Fruit fly (Drosophila melanogaster) whole organism, wandering third instar larva: ENCODE measurements around the gene CG5515.
A peak's percentile ranks its signal among the peaks of the same experiment; 100 is the strongest.

Source experiments
- Abd-B ChIP-seq: fragments of >200 bp; optimal IDR thresholded peaks from 2 replicates; lab custom pipeline; 2017; ENCODE audit warnings: missing biosample characterization, missing genetic modification characterization
- CG32264 ChIP-seq: fragments of 200-800 bp; sonication (Bioruptor generic); optimal IDR thresholded peaks from 2 replicates; lab custom pipeline; 2016; ENCODE audit warnings: missing biosample characterization, missing genetic modification characterization
- CG9705 ChIP-seq: fragments of 200-800 bp; sonication (Bioruptor generic); optimal IDR thresholded peaks from 2 replicates; lab custom pipeline; 2018; ENCODE audit warnings: missing biosample characterization, mild to moderate bottlenecking, missing genetic modification characterization
- CrebA ChIP-seq: fragments of 200-800 bp; sonication (Bioruptor generic); optimal IDR thresholded peaks from 2 replicates; lab custom pipeline; 2016; ENCODE audit warnings: missing biosample characterization, mild to moderate bottlenecking, missing genetic modification characterization, borderline replicate concordance
- Dfd ChIP-seq: fragments of >200 bp; optimal IDR thresholded peaks from 2 replicates; lab custom pipeline; 2017; ENCODE audit warnings: missing biosample characterization, missing genetic modification characterization
- Dif ChIP-seq: fragments of 200-275, 200-300 bp; sonication (Bioruptor generic); optimal IDR thresholded peaks from 2 replicates; lab custom pipeline; 2018; ENCODE audit warnings: missing biosample characterization, missing genetic modification characterization; ENCODE audit not compliant: partially characterized antibody
- GATAd ChIP-seq: sonication (Bioruptor generic); optimal IDR thresholded peaks from 2 replicates; lab custom pipeline; 2016; ENCODE audit warnings: missing biosample characterization, missing genetic modification characterization
- HLH106 ChIP-seq: fragments of 200-800 bp; optimal IDR thresholded peaks from 3 replicates; lab custom pipeline; 2019; ENCODE audit warnings: missing biosample characterization, mild to moderate bottlenecking, missing genetic modification characterization, moderate library complexity
- Hnf4 ChIP-seq: fragments of 200-800 bp; sonication (Bioruptor generic); optimal IDR thresholded peaks from 2 replicates; lab custom pipeline; 2016; ENCODE audit warnings: missing biosample characterization, mild to moderate bottlenecking, missing genetic modification characterization
- Hr78 ChIP-seq: fragments of >200 bp; optimal IDR thresholded peaks from 2 replicates; lab custom pipeline; 2017; ENCODE audit warnings: missing biosample characterization, missing genetic modification characterization
- Hr83 ChIP-seq: fragments of 200-300 bp; sonication (Bioruptor generic); optimal IDR thresholded peaks from 2 replicates; lab custom pipeline; 2016; ENCODE audit warnings: missing biosample characterization, mild to moderate bottlenecking, missing genetic modification characterization, moderate library complexity; ENCODE audit not compliant: poor library complexity, severe bottlenecking
- Jra ChIP-seq: sonication (Bioruptor generic); optimal IDR thresholded peaks from 2 replicates; lab custom pipeline; 2016; ENCODE audit warnings: missing biosample characterization, missing genetic modification characterization
- Mio ChIP-seq: sonication (Bioruptor generic); optimal IDR thresholded peaks from 2 replicates; lab custom pipeline; 2016; ENCODE audit warnings: missing biosample characterization, missing genetic modification characterization
- Myc ChIP-seq: fragments of >200 bp; optimal IDR thresholded peaks from 2 replicates; lab custom pipeline; 2017
- N ChIP-seq: fragments of >200 bp; optimal IDR thresholded peaks from 2 replicates; lab custom pipeline; 2018; ENCODE audit warnings: missing biosample characterization, missing external identifiers, missing genetic modification characterization
- OdsH ChIP-seq: fragments of 200-800 bp; sonication (Bioruptor generic); optimal IDR thresholded peaks from 2 replicates; lab custom pipeline; 2016; ENCODE audit warnings: missing biosample characterization, mild to moderate bottlenecking, missing genetic modification characterization
- Rel ChIP-seq, 2 experiments: fragments of 200-800 bp; sonication (Bioruptor generic) in 1 of 2; optimal IDR thresholded peaks; 2 replicates in 1 of 2; 3 replicates in 1 of 2; lab custom pipeline; 2016 to 2019; ENCODE audit warnings: mild to moderate bottlenecking in 2 of 2, missing biosample characterization in 2 of 2, missing genetic modification characterization in 2 of 2, moderate library complexity in 1 of 2
- Sp1 ChIP-seq: fragments of 200-800 bp; sonication (Bioruptor generic); optimal IDR thresholded peaks from 3 replicates; lab custom pipeline; 2019; ENCODE audit warnings: missing biosample characterization, mild to moderate bottlenecking, missing genetic modification characterization, moderate library complexity
- Vsx2 ChIP-seq: fragments of 200-300, 225-300 bp; sonication (Bioruptor generic); optimal IDR thresholded peaks from 2 replicates; lab custom pipeline; 2018; ENCODE audit warnings: missing biosample characterization, missing genetic modification characterization; ENCODE audit not compliant: partially characterized antibody
- br ChIP-seq: fragments of 200-800 bp; sonication (Bioruptor generic); optimal IDR thresholded peaks from 2 replicates; lab custom pipeline; 2016; ENCODE audit warnings: missing biosample characterization, missing genetic modification characterization
- brk ChIP-seq: fragments of 200-800 bp; sonication (Bioruptor generic); optimal IDR thresholded peaks from 2 replicates; lab custom pipeline; 2016; ENCODE audit warnings: missing biosample characterization, mild to moderate bottlenecking, missing genetic modification characterization
- dl ChIP-seq, 2 experiments: fragments of 175-275, 200-275 bp in 1 of 2; fragments of 200-275 bp in 1 of 2; sonication (Bioruptor generic); optimal IDR thresholded peaks; lab custom pipeline; 2018; ENCODE audit warnings: mild to moderate bottlenecking in 2 of 2, missing biosample characterization in 2 of 2, missing genetic modification characterization in 2 of 2, moderate library complexity in 2 of 2; ENCODE audit not compliant: partially characterized antibody in 2 of 2, insufficient read depth in 1 of 2
- dmrt93B ChIP-seq: fragments of 200-800 bp; sonication (Bioruptor generic); optimal IDR thresholded peaks from 2 replicates; lab custom pipeline; 2018; ENCODE audit warnings: missing biosample characterization, mild to moderate bottlenecking, missing genetic modification characterization
- dsf ChIP-seq: sonication (Bioruptor generic); optimal IDR thresholded peaks from 2 replicates; lab custom pipeline; 2016; ENCODE audit warnings: missing biosample characterization, missing genetic modification characterization, borderline replicate concordance
- ey ChIP-seq: fragments of 200-800 bp; sonication (Bioruptor generic); optimal IDR thresholded peaks from 2 replicates; lab custom pipeline; 2016; ENCODE audit warnings: missing biosample characterization, missing genetic modification characterization
- foxo ChIP-seq, 2 experiments: fragments of 200-800 bp; sonication (Bioruptor generic); optimal IDR thresholded peaks; 2 replicates in 1 of 2; 3 replicates in 1 of 2; lab custom pipeline; 2016 to 2017; ENCODE audit warnings: missing biosample characterization in 2 of 2, missing genetic modification characterization in 2 of 2
- fru ChIP-seq: fragments of 200-800 bp; sonication (Bioruptor generic); optimal IDR thresholded peaks from 3 replicates; lab custom pipeline; 2016; ENCODE audit warnings: missing biosample characterization, mild to moderate bottlenecking, missing genetic modification characterization
- h ChIP-seq: fragments of 200-800 bp; sonication (Bioruptor generic); optimal IDR thresholded peaks from 3 replicates; lab custom pipeline; 2016; ENCODE audit warnings: missing biosample characterization, mild to moderate bottlenecking, missing genetic modification characterization
- jim ChIP-seq: fragments of 175-275, 200-325 bp; sonication (Bioruptor generic); optimal IDR thresholded peaks from 2 replicates; lab custom pipeline; 2016; ENCODE audit warnings: missing biosample characterization, mild to moderate bottlenecking, missing genetic modification characterization
- lola ChIP-seq: fragments of >200 bp; optimal IDR thresholded peaks from 2 replicates; lab custom pipeline; 2017; ENCODE audit warnings: missing biosample characterization, missing genetic modification characterization
- pan ChIP-seq: fragments of >200 bp; optimal IDR thresholded peaks from 2 replicates; lab custom pipeline; 2017
- psq ChIP-seq: fragments of 200-800 bp; sonication (Bioruptor generic); optimal IDR thresholded peaks from 3 replicates; lab custom pipeline; 2017; ENCODE audit warnings: missing biosample characterization, mild to moderate bottlenecking, missing genetic modification characterization, moderate library complexity
- rgr ChIP-seq: fragments of 200-800 bp; sonication (Bioruptor generic); optimal IDR thresholded peaks from 3 replicates; lab custom pipeline; 2016; ENCODE audit warnings: missing biosample characterization, mild to moderate bottlenecking, missing genetic modification characterization
- sage ChIP-seq: fragments of 200-800 bp; sonication (Bioruptor generic); optimal IDR thresholded peaks from 2 replicates; lab custom pipeline; 2016; ENCODE audit warnings: missing biosample characterization, mild to moderate bottlenecking, missing genetic modification characterization
- sv ChIP-seq: fragments of 200-800 bp; sonication (Bioruptor generic); optimal IDR thresholded peaks from 3 replicates; lab custom pipeline; 2016; ENCODE audit warnings: missing biosample characterization, missing genetic modification characterization
- tai ChIP-seq: sonication (Bioruptor generic); optimal IDR thresholded peaks from 2 replicates; lab custom pipeline; 2016; ENCODE audit warnings: missing biosample characterization, missing genetic modification characterization
- usp ChIP-seq: fragments of >200 bp; optimal IDR thresholded peaks from 2 replicates; lab custom pipeline; 2017; ENCODE audit warnings: missing biosample characterization, missing genetic modification characterization
- woc ChIP-seq: sonication (Bioruptor generic); optimal IDR thresholded peaks from 2 replicates; lab custom pipeline; 2016; ENCODE audit warnings: missing biosample characterization, mild to moderate bottlenecking, missing genetic modification characterization

The CG5515 gene

dm6 chr3R:24202723-24203122 is 14.0 kb upstream of the CG5515 start:
- no peak for TF ChIP-seq CrebA (GFP tag; lab: Kevin White, UChicago)
- no peak for TF ChIP-seq foxo (GFP tag; optimal IDR thresholded peaks at IDR 0.05; lab: Kevin White, UChicago)
- no peak for TF ChIP-seq Jra (GFP tag; lab: Kevin White, UChicago)
- no peak for TF ChIP-seq HLH106 (tag; lab: Kevin White, UChicago)
- no peak for TF ChIP-seq dsf (GFP tag; lab: Kevin White, UChicago)
- TF ChIP-seq fru (GFP tag; lab: Kevin White, UChicago): no peak
- TF ChIP-seq lola: no peak
- no peak for TF ChIP-seq Sp1 (GFP tag; lab: Kevin White, UChicago)
- TF ChIP-seq Hnf4 (GFP tag; lab: Kevin White, UChicago): no peak
- TF ChIP-seq OdsH (GFP tag; lab: Kevin White, UChicago): no peak

- peak; percentile 96 for TF ChIP-seq CG9705 (GFP tag; lab: Kevin White, UChicago)
- peak in 1 of 2 experiments; percentile 97 for TF ChIP-seq foxo (GFP tag; optimal IDR thresholded peaks at IDR 0.05; lab: Kevin White, UChicago)
- TF ChIP-seq lola: no peak
- peak; percentile 77 for TF ChIP-seq CG32264
- TF ChIP-seq psq: peak; percentile 90
- no peak for TF ChIP-seq usp (GFP tag; lab: Kevin White, UChicago)
- TF ChIP-seq Sp1 (GFP tag; lab: Kevin White, UChicago): peak; percentile 94
- TF ChIP-seq fru (GFP tag; lab: Kevin White, UChicago): peak; percentile 94
- TF ChIP-seq jim: peak; percentile 1
- peak; percentile 93 for TF ChIP-seq ey
- peak; percentile 95 for TF ChIP-seq rgr (GFP tag; lab: Kevin White, UChicago)
- TF ChIP-seq h (GFP tag; lab: Kevin White, UChicago): peak; percentile 95
- peak; percentile 48 for TF ChIP-seq Hr83 (GFP tag; lab: Kevin White, UChicago)
- TF ChIP-seq woc (GFP tag; lab: Kevin White, UChicago): peak; percentile 95
- no peak for TF ChIP-seq Myc (lab: Kevin White, UChicago)
- peak; percentile 94 for TF ChIP-seq OdsH (GFP tag; lab: Kevin White, UChicago)
- no peak for TF ChIP-seq Dfd (GFP tag; lab: Kevin White, UChicago)
- peak; percentile 84 for TF ChIP-seq dsf (GFP tag; lab: Kevin White, UChicago)
- no peak for TF ChIP-seq pan (lab: Kevin White, UChicago)
- peak; percentile 20 for TF ChIP-seq Rel (GFP tag; optimal IDR thresholded peaks at IDR 0.05; lab: Kevin White, UChicago)
- TF ChIP-seq Rel (tag; optimal IDR thresholded peaks at IDR 0.05; lab: Kevin White, UChicago): peak; percentile 84
- TF ChIP-seq Dif (GFP tag; lab: Kevin White, UChicago): no peak
- peak; percentile 86 for TF ChIP-seq sage (GFP tag; lab: Kevin White, UChicago)
- peak; percentile 83 for TF ChIP-seq GATAd (GFP tag; lab: Kevin White, UChicago)
- TF ChIP-seq N (GFP tag; lab: Kevin White, UChicago): no peak
- TF ChIP-seq tai (GFP tag; lab: Kevin White, UChicago): no peak
- peak; percentile 98 for TF ChIP-seq HLH106 (tag; lab: Kevin White, UChicago)
- TF ChIP-seq Jra (GFP tag; lab: Kevin White, UChicago): peak; percentile 85
- peak; percentile 58 for TF ChIP-seq Mio (GFP tag; lab: Kevin White, UChicago)
- no peak for TF ChIP-seq brk (GFP tag; lab: Kevin White, UChicago)
- no peak for TF ChIP-seq Hr78 (GFP tag; lab: Kevin White, UChicago)
- TF ChIP-seq Abd-B (GFP tag; lab: Kevin White, UChicago): no peak
- TF ChIP-seq Vsx2 (GFP tag; lab: Kevin White, UChicago): peak; percentile 48
- no peak for TF ChIP-seq CrebA (GFP tag; lab: Kevin White, UChicago)
- peak; percentile 88 for TF ChIP-seq sv (GFP tag; lab: Kevin White, UChicago)
- TF ChIP-seq Hnf4 (GFP tag; lab: Kevin White, UChicago): peak; percentile 93
- no peak for TF ChIP-seq dl (GFP tag; optimal IDR thresholded peaks at IDR 0.05; lab: Kevin White, UChicago; ENCODE audit: insufficient read depth in 1 of 2, partially characterized antibody in 2 of 2)
- peak; percentile 89 for TF ChIP-seq br
- peak; percentile 93 for TF ChIP-seq dmrt93B (GFP tag; lab: Kevin White, UChicago)
Observed at dm6 chr3R:24193373-24193879, 4.7 kb upstream of the CG5515 start, which contains the start of the genes SMC6 and CG6204. Gene SMC6 (minus strand): TSS chr3R:24193423. Gene CG6204 (plus strand): TSS chr3R:24193832.
